Fruit fly (Drosophila melanogaster) whole organism, embryonic: ENCODE results near the gene NimC1.

ENCODE experiments used
- Antp ChIP-seq: fragments of 200-800 bp; sonication (Bioruptor generic); optimal IDR thresholded peaks from 3 replicates; lab custom pipeline; 2016; ENCODE audit warnings: missing biosample characterization, missing genetic modification characterization
- Atf3 ChIP-seq: fragments of 200-800 bp; sonication (Bioruptor generic); optimal IDR thresholded peaks from 3 replicates; lab custom pipeline; 2016; ENCODE audit warnings: missing biosample characterization, missing genetic modification characterization
- CG10267 ChIP-seq: fragments of 200-800 bp; sonication (Bioruptor generic); optimal IDR thresholded peaks from 2 replicates; lab custom pipeline; 2018; ENCODE audit warnings: missing biosample characterization, mild to moderate bottlenecking, missing genetic modification characterization, moderate library complexity
- CG10274 ChIP-seq: fragments of 200-800 bp; sonication (Bioruptor generic); optimal IDR thresholded peaks from 3 replicates; lab custom pipeline; 2017; ENCODE audit warnings: missing biosample characterization, mild to moderate bottlenecking, missing genetic modification characterization
- CG11247 ChIP-seq: fragments of 200-800 bp; sonication (Bioruptor generic); IDR thresholded peaks from 2 replicates; pipeline ENCODE4 v1.3.6; 2022; ENCODE audit warnings: missing biosample characterization, missing genetic modification characterization
- CG11456 ChIP-seq: fragments of 200-800 bp; sonication (Bioruptor generic); IDR thresholded peaks from 3 replicates; pipeline ENCODE4 v1.3.6; 2022; ENCODE audit warnings: missing biosample characterization, missing genetic modification characterization
- CG12104 ChIP-seq: fragments of 200-800 bp; sonication (Bioruptor generic); optimal IDR thresholded peaks from 3 replicates; lab custom pipeline; 2016; ENCODE audit warnings: missing biosample characterization, missing genetic modification characterization
- CG12155 ChIP-seq: fragments of 200-800 bp; sonication (Bioruptor generic); optimal IDR thresholded peaks from 3 replicates; lab custom pipeline; 2016; ENCODE audit warnings: missing biosample characterization, missing genetic modification characterization
- CG12299 ChIP-seq: fragments of 200-800 bp; sonication (Bioruptor generic); optimal IDR thresholded peaks from 2 replicates; lab custom pipeline; 2018; ENCODE audit warnings: missing biosample characterization, mild to moderate bottlenecking, missing genetic modification characterization
- CG15479 ChIP-seq: fragments of 200-800 bp; sonication (Bioruptor generic); optimal IDR thresholded peaks from 3 replicates; lab custom pipeline; 2019; ENCODE audit warnings: missing biosample characterization, mild to moderate bottlenecking, missing genetic modification characterization, moderate library complexity
- CG15696 ChIP-seq: fragments of 200-800 bp; sonication (Bioruptor generic); optimal IDR thresholded peaks from 2 replicates; lab custom pipeline; 2019; ENCODE audit warnings: missing biosample characterization, mild to moderate bottlenecking, missing genetic modification characterization, moderate library complexity
- CG18476 ChIP-seq: fragments of 200-800 bp; sonication (Bioruptor generic); optimal IDR thresholded peaks from 2 replicates; lab custom pipeline; 2016; ENCODE audit warnings: missing biosample characterization, mild to moderate bottlenecking, missing genetic modification characterization
- CG2129 ChIP-seq: fragments of 200-800 bp; sonication (Bioruptor generic); IDR thresholded peaks from 2 replicates; pipeline ENCODE4 v1.3.6; 2022; ENCODE audit warnings: missing biosample characterization, missing genetic modification characterization; ENCODE audit not compliant: partially characterized antibody
- CG30403 ChIP-seq: fragments of 200-800 bp; sonication (Bioruptor generic); optimal IDR thresholded peaks from 3 replicates; lab custom pipeline; 2016; ENCODE audit warnings: missing biosample characterization, missing genetic modification characterization
- CG31224 ChIP-seq: fragments of 200-800 bp; sonication (Bioruptor generic); IDR thresholded peaks from 2 replicates; pipeline ENCODE4 v1.3.6; 2022; ENCODE audit warnings: missing biosample characterization, missing genetic modification characterization
- CG34224 ChIP-seq: fragments of 200-800 bp; sonication (Bioruptor generic); IDR thresholded peaks from 3 replicates; pipeline ENCODE4 v1.3.6; 2022; ENCODE audit warnings: missing biosample characterization, missing genetic modification characterization; ENCODE audit not compliant: partially characterized antibody
- CG3995 ChIP-seq: fragments of 200-800 bp; sonication (Bioruptor generic); optimal IDR thresholded peaks from 3 replicates; lab custom pipeline; 2016; ENCODE audit warnings: missing biosample characterization, missing genetic modification characterization
- CG4730 ChIP-seq: fragments of 200-800 bp; sonication (Bioruptor generic); IDR thresholded peaks from 2 replicates; pipeline ENCODE4 v1.3.6; 2022; ENCODE audit warnings: missing biosample characterization, missing genetic modification characterization
- CG7372 ChIP-seq: fragments of 200-800 bp; sonication (Bioruptor generic); IDR thresholded peaks from 2 replicates; pipeline ENCODE4 v1.3.6; 2022; ENCODE audit warnings: missing biosample characterization, missing genetic modification characterization
- CG8089 ChIP-seq: fragments of 200-800 bp; sonication (Bioruptor generic); optimal IDR thresholded peaks from 3 replicates; lab custom pipeline; 2016; ENCODE audit warnings: missing biosample characterization, missing genetic modification characterization
- Fer2 ChIP-seq: fragments of 200-800 bp; sonication (Bioruptor generic); optimal IDR thresholded peaks from 2 replicates; lab custom pipeline; 2018; ENCODE audit warnings: missing biosample characterization, mild to moderate bottlenecking, missing genetic modification characterization, moderate library complexity
- Hand ChIP-seq: fragments of 200-800 bp; sonication (Bioruptor generic); optimal IDR thresholded peaks from 2 replicates; lab custom pipeline; 2017; ENCODE audit warnings: mild to moderate bottlenecking, missing biosample characterization, missing genetic modification reagents, missing genetic modification characterization
- MESR4 ChIP-seq: fragments of 200-800 bp; sonication (Bioruptor generic); optimal IDR thresholded peaks from 2 replicates; lab custom pipeline; 2018; ENCODE audit warnings: missing biosample characterization, mild to moderate bottlenecking, missing genetic modification characterization, moderate library complexity
- Myb ChIP-seq: fragments of 200-800 bp; sonication (Bioruptor generic); optimal IDR thresholded peaks from 2 replicates; lab custom pipeline; 2016; ENCODE audit warnings: missing biosample characterization, missing genetic modification characterization
- NC2β ChIP-seq: fragments of 200-800 bp; sonication (Bioruptor generic); optimal IDR thresholded peaks from 2 replicates; lab custom pipeline; 2016; ENCODE audit warnings: missing biosample characterization, missing genetic modification characterization
- Rx ChIP-seq: fragments of 200-800 bp; sonication (Bioruptor generic); IDR thresholded peaks from 2 replicates; pipeline ENCODE4 v1.3.6; 2022; ENCODE audit warnings: missing biosample characterization, missing genetic modification characterization
- Six4 ChIP-seq: fragments of 200-800 bp; sonication (Bioruptor generic); optimal IDR thresholded peaks from 2 replicates; lab custom pipeline; 2016; ENCODE audit warnings: missing biosample characterization, missing genetic modification characterization
- Sry-δ ChIP-seq: fragments of 200-800 bp; sonication (Bioruptor generic); optimal IDR thresholded peaks from 2 replicates; lab custom pipeline; 2016; ENCODE audit warnings: missing biosample characterization, missing genetic modification characterization
- cg ChIP-seq: fragments of 200-800 bp; sonication (Bioruptor generic); optimal IDR thresholded peaks from 3 replicates; lab custom pipeline; 2019; ENCODE audit warnings: missing biosample characterization, mild to moderate bottlenecking, missing genetic modification characterization, moderate library complexity
- chif ChIP-seq, 2 experiments: fragments of 200-800 bp; sonication (Bioruptor generic); optimal IDR thresholded peaks; 3 replicates each; lab custom pipeline; 2016; ENCODE audit warnings: missing biosample characterization in 2 of 2, missing genetic modification characterization in 2 of 2
- croc ChIP-seq: fragments of 200-800 bp; sonication (Bioruptor generic); conservative IDR thresholded peaks from 3 replicates; pipeline ENCODE4 v1.3.6; 2022; ENCODE audit warnings: missing biosample characterization, missing genetic modification characterization
- crol ChIP-seq: fragments of 200-800 bp; sonication (Bioruptor generic); IDR thresholded peaks from 2 replicates; pipeline ENCODE4 v1.3.6; 2022; ENCODE audit warnings: missing biosample characterization, missing genetic modification characterization
- crp ChIP-seq, 2 experiments: fragments of 200-800 bp; sonication (Bioruptor generic); optimal IDR thresholded peaks; 2 replicates in 1 of 2; 3 replicates in 1 of 2; lab custom pipeline; 2017; ENCODE audit warnings: missing biosample characterization in 2 of 2, missing genetic modification characterization in 2 of 2, mild to moderate bottlenecking in 1 of 2, moderate library complexity in 1 of 2
- eyg ChIP-seq: fragments of 200-800 bp; sonication (Bioruptor generic); optimal IDR thresholded peaks from 3 replicates; lab custom pipeline; 2016; ENCODE audit warnings: missing biosample characterization, missing genetic modification characterization
- gcm ChIP-seq: fragments of 200-800 bp; sonication (Bioruptor generic); optimal IDR thresholded peaks from 2 replicates; lab custom pipeline; 2019; ENCODE audit warnings: missing biosample characterization, mild to moderate bottlenecking, missing genetic modification characterization, moderate library complexity
- insv ChIP-seq, 2 experiments: fragments of 200-800 bp; sonication (Bioruptor generic); optimal IDR thresholded peaks; 3 replicates each; lab custom pipeline; 2016 to 2018; ENCODE audit warnings: missing biosample characterization in 2 of 2, missing genetic modification characterization in 2 of 2
- jing ChIP-seq: fragments of 200-800 bp; sonication (Bioruptor generic); optimal IDR thresholded peaks from 2 replicates; lab custom pipeline; 2018; ENCODE audit warnings: missing biosample characterization, mild to moderate bottlenecking, missing genetic modification characterization
- jumu ChIP-seq: fragments of 200-800 bp; sonication (Bioruptor generic); optimal IDR thresholded peaks from 3 replicates; lab custom pipeline; 2016; ENCODE audit warnings: missing biosample characterization, missing genetic modification characterization
- mam ChIP-seq: fragments of 200-800 bp; sonication (Bioruptor generic); optimal IDR thresholded peaks from 3 replicates; lab custom pipeline; 2016; ENCODE audit warnings: missing biosample characterization, missing genetic modification characterization
- pho ChIP-seq: fragments of 200-800 bp; sonication (Bioruptor generic); optimal IDR thresholded peaks from 2 replicates; lab custom pipeline; 2016; ENCODE audit warnings: missing biosample characterization, missing genetic modification characterization
- rib ChIP-seq: fragments of 200-800 bp; sonication (Bioruptor generic); IDR thresholded peaks from 2 replicates; pipeline ENCODE4 v1.3.6; 2022; ENCODE audit warnings: missing biosample characterization, missing genetic modification characterization
- run ChIP-seq: fragments of 200-800 bp; sonication (Bioruptor generic); optimal IDR thresholded peaks from 3 replicates; lab custom pipeline; 2018; ENCODE audit warnings: missing biosample characterization, mild to moderate bottlenecking, missing genetic modification characterization
- slp2 ChIP-seq: fragments of 200-800 bp; sonication (Bioruptor generic); optimal IDR thresholded peaks from 2 replicates; lab custom pipeline; 2016; ENCODE audit warnings: missing biosample characterization, missing genetic modification characterization
- sr ChIP-seq: fragments of 200-800 bp; sonication (Bioruptor generic); IDR thresholded peaks from 3 replicates; pipeline ENCODE4 v1.3.6; 2022; ENCODE audit warnings: missing biosample characterization, missing genetic modification characterization
- sug ChIP-seq: fragments of 200-800 bp; optimal IDR thresholded peaks from 2 replicates; lab custom pipeline; 2019; ENCODE audit warnings: missing biosample characterization, mild to moderate bottlenecking, missing genetic modification characterization, moderate library complexity
- tll ChIP-seq, 2 experiments: fragments of 200-800 bp in 1 of 2; fragments of >200 bp in 1 of 2; sonication (Bioruptor generic) in 1 of 2; optimal IDR thresholded peaks; 2 replicates each; lab custom pipeline; 2017 to 2019; ENCODE audit warnings: missing biosample characterization in 2 of 2, missing genetic modification characterization in 2 of 2, mild to moderate bottlenecking in 1 of 2, moderate library complexity in 1 of 2
- tup ChIP-seq: fragments of 200-800 bp; sonication (Bioruptor generic); optimal IDR thresholded peaks from 2 replicates; lab custom pipeline; 2016; ENCODE audit warnings: missing biosample characterization, mild to moderate bottlenecking, missing genetic modification characterization, moderate library complexity
- z ChIP-seq: fragments of 200-800 bp; sonication (Bioruptor generic); IDR thresholded peaks from 3 replicates; pipeline ENCODE4 v1.3.6; 2022; ENCODE audit warnings: missing biosample characterization, missing genetic modification characterization
- zen2 ChIP-seq: fragments of 200-800 bp; sonication (Bioruptor generic); IDR thresholded peaks from 3 replicates; pipeline ENCODE4 v1.3.6; 2022; ENCODE audit warnings: missing biosample characterization, missing genetic modification characterization; ENCODE audit not compliant: partially characterized antibody

Gene NimC1

DNA sequence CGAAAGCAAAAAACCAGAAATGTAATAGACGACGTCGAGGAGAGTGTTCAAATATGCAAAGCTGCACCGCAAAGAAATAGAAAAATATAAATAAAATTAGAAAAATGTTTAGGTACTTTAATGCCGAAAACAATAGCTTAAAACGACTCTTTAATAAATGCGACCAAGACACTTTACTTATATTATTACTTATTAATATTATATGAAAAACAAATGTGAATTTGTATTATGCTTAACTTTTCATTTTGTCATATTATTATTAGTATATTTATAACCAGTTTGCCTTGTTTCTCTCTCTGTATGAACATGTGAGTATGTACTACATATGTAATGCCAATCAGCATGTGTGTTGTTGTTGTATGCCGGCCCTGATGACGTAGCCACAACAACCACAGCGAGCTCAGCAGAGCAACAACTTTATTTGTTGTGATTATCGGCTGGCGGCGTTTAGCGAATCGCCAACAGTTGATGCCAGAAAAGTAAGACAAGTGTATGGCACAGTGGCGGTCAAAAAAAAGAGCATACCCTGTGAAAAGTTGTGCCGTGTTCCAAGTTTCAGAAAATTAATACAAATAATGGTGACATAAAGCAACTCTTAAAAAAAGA is 45.7 kb upstream of the NimC1 start (continued):
- TF ChIP-seq tll (GFP tag; optimal IDR thresholded peaks at IDR 0.05; lab: Kevin White, UChicago) (peak in 1 of 2 experiments; percentile 63), pho (GFP tag; lab: Kevin White, UChicago) (peak; percentile 32), sug (tag; lab: Kevin White, UChicago) (peak; percentile 93), CG34224 (no peak), crp (GFP tag; optimal IDR thresholded peaks at IDR 0.05; lab: Kevin White, UChicago) (peak in 1 of 2 experiments; percentile 54), CG3995 (GFP tag; lab: Kevin White, UChicago) (no peak), CG12104 (GFP tag; lab: Kevin White, UChicago) (peak; percentile 87), Fer2 (tag; lab: Kevin White, UChicago) (peak; percentile 90), Hand (GFP tag; lab: Kevin White, UChicago) (peak; percentile 91), CG12299 (tag; lab: Kevin White, UChicago) (peak; percentile 97), Antp (peak; percentile 62), Sry-δ (GFP tag; lab: Kevin White, UChicago) (no peak), CG11456 (GFP tag; lab: Robert Waterston, UW) (peak; percentile 73), CG4730 (GFP tag; lab: Robert Waterston, UW) (peak; percentile 88), Rx (GFP tag; lab: Robert Waterston, UW) (peak; percentile 59; the same call in 1 of the 2 replicates), cg (GFP tag; lab: Kevin White, UChicago) (peak; percentile 68), CG12155 (GFP tag; lab: Kevin White, UChicago) (peak; percentile 78), jing (peak; percentile 50), CG15479 (GFP tag; lab: Kevin White, UChicago) (no peak), CG8089 (GFP tag; lab: Kevin White, UChicago) (no peak), zen2 (GFP tag; lab: Robert Waterston, UW) (no peak), croc (GFP tag; lab: Robert Waterston, UW) (peak; percentile 91), NC2β (GFP tag; lab: Kevin White, UChicago) (no peak), rib (GFP tag; lab: Robert Waterston, UW) (peak; percentile 91), crol (GFP tag; lab: Robert Waterston, UW) (no peak), CG10274 (GFP tag; lab: Kevin White, UChicago) (peak; percentile 58), CG30403 (GFP tag; lab: Kevin White, UChicago) (peak; percentile 89), CG7372 (GFP tag; lab: Robert Waterston, UW) (peak; percentile 90), slp2 (GFP tag; lab: Kevin White, UChicago) (peak; percentile 8), eyg (peak; percentile 21), insv (GFP tag; optimal IDR thresholded peaks at IDR 0.05; lab: Kevin White, UChicago) (peak in 1 of 2 experiments; percentile 67), mam (GFP tag; lab: Kevin White, UChicago) (peak; percentile 62), Myb (GFP tag; lab: Kevin White, UChicago) (peak; percentile 23), CG10267 (tag; lab: Kevin White, UChicago) (peak; percentile 88), CG15696 (tag; lab: Kevin White, UChicago) (peak; percentile 85), CG31224 (GFP tag; lab: Robert Waterston, UW) (peak; percentile 48; the same call in 1 of the 2 replicates), CG11247 (GFP tag; lab: Robert Waterston, UW) (peak; percentile 83), CG18476 (GFP tag; lab: Kevin White, UChicago) (peak; percentile 57), Atf3 (peak; percentile 49), Six4 (GFP tag; lab: Kevin White, UChicago) (peak; percentile 72), jumu (GFP tag; lab: Kevin White, UChicago) (peak; percentile 23), CG2129 (GFP tag; lab: Robert Waterston, UW) (no peak), tup (no peak), sr (peak; percentile 64; the same call in 2 of the 3 replicates), MESR4 (GFP tag; lab: Kevin White, UChicago) (no peak), run (tag; lab: Kevin White, UChicago) (peak; percentile 94), gcm (GFP tag; lab: Kevin White, UChicago) (peak; percentile 95), chif (GFP tag; optimal IDR thresholded peaks at IDR 0.05; lab: Kevin White, UChicago) (peak; percentile 51 to 53), z (GFP tag; lab: Robert Waterston, UW) (no peak)
